Worm (Caenorhabditis elegans) whole organism, L4 larva: ENCODE measurements around the gene ctg-2.

Source experiments
- aly-2 ChIP-seq: sonication (generic microtip); optimal IDR thresholded peaks from 2 replicates; lab custom pipeline; 2018; ENCODE audit warnings: missing biosample characterization, missing genetic modification characterization
- ama-1 ChIP-seq: fragments of 150-350 bp; optimal IDR thresholded peaks from 2 replicates; lab custom pipeline; 2014; ENCODE audit warnings: inconsistent platforms, mixed read lengths
- fkh-10 ChIP-seq: fragments of 150-350 bp; optimal IDR thresholded peaks from 2 replicates; lab custom pipeline; 2014; ENCODE audit warnings: missing biosample characterization, missing genetic modification reagents, missing genetic modification characterization
- hlh-30 ChIP-seq: sonication (generic microtip); optimal IDR thresholded peaks from 2 replicates; lab custom pipeline; 2017; ENCODE audit warnings: antibody characterized with exemption, mild to moderate bottlenecking, missing genetic modification characterization, missing compliant biosample characterization; ENCODE audit not compliant: insufficient read depth
- lsy-2 ChIP-seq, 2 experiments: fragments of 150-350 bp in 1 of 2; sonication (generic microtip) in 1 of 2; optimal IDR thresholded peaks; 2 replicates each; lab custom pipeline; 2014 to 2017; ENCODE audit warnings: missing biosample characterization in 2 of 2, missing genetic modification characterization in 2 of 2
- nhr-102 ChIP-seq: sonication (generic microtip); optimal IDR thresholded peaks from 2 replicates; lab custom pipeline; 2016; ENCODE audit warnings: mild to moderate bottlenecking, missing genetic modification characterization, moderate library complexity, missing compliant biosample characterization
- nhr-11 ChIP-seq: fragments of 150-350 bp; optimal IDR thresholded peaks from 2 replicates; lab custom pipeline; 2014; ENCODE audit warnings: missing biosample characterization, missing genetic modification characterization
- nhr-237 ChIP-seq: sonication (generic microtip); optimal IDR thresholded peaks from 2 replicates; lab custom pipeline; 2017; ENCODE audit warnings: missing biosample characterization, missing genetic modification characterization
- nhr-6 ChIP-seq: fragments of 150-350 bp; optimal IDR thresholded peaks from 2 replicates; lab custom pipeline; 2014; ENCODE audit warnings: missing biosample characterization, missing genetic modification characterization
- nhr-76 ChIP-seq: fragments of 150-350 bp; optimal IDR thresholded peaks from 2 replicates; lab custom pipeline; 2014; ENCODE audit warnings: missing biosample characterization, missing genetic modification characterization
- php-3 ChIP-seq: fragments of 200-800 bp; sonication (Bioruptor generic); IDR thresholded peaks from 2 replicates; pipeline ENCODE4 v1.3.6; 2022; ENCODE audit warnings: missing genetic modification reagents, missing genetic modification characterization, missing compliant biosample characterization
- tra-1 ChIP-seq: fragments of 200-800 bp; sonication (Bioruptor generic); IDR thresholded peaks from 2 replicates; pipeline ENCODE4 v1.3.6; 2022; ENCODE audit warnings: missing genetic modification reagents, missing genetic modification characterization, missing compliant biosample characterization
- zag-1 ChIP-seq: fragments of 150-350 bp; optimal IDR thresholded peaks from 2 replicates; lab custom pipeline; 2014; ENCODE audit warnings: missing biosample characterization, missing genetic modification characterization
- ztf-11 ChIP-seq: fragments of 150-350 bp; optimal IDR thresholded peaks from 2 replicates; lab custom pipeline; 2014; ENCODE audit warnings: missing biosample characterization, missing genetic modification characterization

DNA sequence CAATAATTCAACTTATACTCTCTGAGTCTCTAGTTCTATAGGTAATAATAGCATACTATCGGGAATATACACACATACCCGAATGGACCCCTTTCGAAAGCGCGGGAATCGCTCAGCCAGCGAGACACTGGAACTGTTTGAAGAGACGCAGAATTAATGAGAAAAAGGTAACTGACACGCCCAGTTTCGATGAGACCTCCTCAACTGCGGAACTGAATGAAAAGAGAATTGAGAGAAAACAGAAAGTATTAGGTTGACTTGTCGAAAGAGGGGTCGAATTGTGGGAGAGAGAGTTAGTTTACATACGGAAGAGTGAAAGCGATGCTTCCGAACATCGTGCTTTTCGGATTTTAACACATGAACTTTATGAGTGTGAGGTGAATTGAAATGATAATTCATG is 17.2 kb downstream of the ctg-2 start:
- TF ChIP-seq nhr-102 (tag; lab: Kevin White, UChicago) (no peak), zag-1 (tag; lab: Kevin White, UChicago) (no peak), aly-2 (tag; lab: Kevin White, UChicago) (no peak), ztf-11 (tag; lab: Kevin White, UChicago) (no peak), tra-1 (GFP tag; lab: Robert Waterston, UW) (no peak), nhr-6 (tag; lab: Kevin White, UChicago) (no peak), nhr-11 (tag; lab: Kevin White, UChicago) (no peak), php-3 (GFP tag; lab: Robert Waterston, UW) (no peak), nhr-76 (tag; lab: Kevin White, UChicago) (no peak), lsy-2 (tag; optimal IDR thresholded peaks at IDR 0.05; lab: Kevin White, UChicago) (no peak), ama-1 (no peak), hlh-30 (tag; lab: Kevin White, UChicago) (no peak), nhr-237 (tag; lab: Kevin White, UChicago) (no peak), fkh-10 (GFP tag; lab: Kevin White, UChicago) (no peak)
